Worm (Caenorhabditis elegans): Measurements from ENCODE around the gene Y57G11C.499.

Y57G11C.499 gene

DNA sequence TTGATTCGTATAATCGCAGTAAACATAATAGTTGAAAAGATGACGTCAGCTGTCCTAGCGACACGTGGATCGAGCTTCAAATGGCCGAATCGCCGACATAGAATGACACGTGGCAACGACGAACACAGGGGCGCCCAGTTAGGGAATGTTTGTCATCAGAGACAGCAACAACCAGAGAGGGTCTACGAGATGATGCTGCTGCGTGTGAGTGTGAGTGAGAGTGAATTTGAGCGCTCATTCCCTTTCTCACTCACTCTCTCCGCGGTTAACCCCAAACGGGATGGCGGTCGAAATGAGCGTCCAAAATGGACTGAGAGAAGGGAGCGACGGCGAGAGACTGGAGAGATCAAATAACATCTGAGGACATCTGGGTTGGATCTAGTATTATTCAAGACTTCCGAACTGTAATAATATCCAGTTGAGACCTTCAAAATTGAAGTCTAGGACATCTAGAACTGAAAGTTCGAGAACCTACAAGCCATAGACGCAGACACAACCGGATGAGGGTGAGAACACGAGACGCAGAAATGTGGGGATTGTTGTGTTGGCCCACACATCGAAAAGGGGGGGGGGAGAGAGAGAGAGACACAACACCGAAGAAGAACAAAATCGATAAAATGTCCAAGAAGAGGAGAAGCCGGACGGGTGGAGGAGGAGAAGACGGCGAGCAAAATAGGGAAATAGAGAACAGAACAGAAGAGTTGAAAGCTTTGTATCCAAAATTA, 39.3 kb upstream of the Y57G11C.499 start:
- 0 out of 2 replicates have a peak, but pooled peaks have one; percentile 5 for TF ChIP-seq saeg-2 (GFP tag; IDR thresholded peaks at IDR 0.05)
- TF ChIP-seq aly-2 (tag; optimal IDR thresholded peaks at IDR 0.05) = no peak
- TF ChIP-seq F37D6.2 (tag; optimal IDR thresholded peaks at IDR 0.05) = peak; percentile 52
- TF ChIP-seq daf-19 (GFP tag; conservative IDR thresholded peaks at IDR 0.05) = no peak
- no peak for TF ChIP-seq lin-29 (GFP tag; IDR thresholded peaks at IDR 0.05)
- TF ChIP-seq hlh-30 (tag; optimal IDR thresholded peaks at IDR 0.05; ENCODE audit: insufficient read depth) = peak; percentile 94
- TF ChIP-seq nhr-102 (tag; optimal IDR thresholded peaks at IDR 0.05) = peak; percentile 36
- peak; percentile 82 for TF ChIP-seq nhr-25 (tag; optimal IDR thresholded peaks at IDR 0.05; ENCODE audit: borderline replicate concordance, insufficient read depth)
- TF ChIP-seq Y5F2A.4 (GFP tag; optimal IDR thresholded peaks at IDR 0.05) = no peak
- no peak for TF ChIP-seq daf-8 (GFP tag; IDR thresholded peaks at IDR 0.05)
- no peak for TF ChIP-seq fos-1 (tag; optimal IDR thresholded peaks at IDR 0.05)
- TF ChIP-seq D1046.2 (GFP tag; IDR thresholded peaks at IDR 0.05) = no peak
- no peak for TF ChIP-seq tag-97 (GFP tag; IDR thresholded peaks at IDR 0.05)
- no peak for TF ChIP-seq zip-11 (GFP tag; IDR thresholded peaks at IDR 0.05)
- no peak for TF ChIP-seq lin-13 (GFP tag; optimal IDR thresholded peaks at IDR 0.05)
- no peak for TF ChIP-seq snpc-1.2 (GFP tag; IDR thresholded peaks at IDR 0.05)
- TF ChIP-seq lim-7 (GFP tag; IDR thresholded peaks at IDR 0.05) = no peak
- TF ChIP-seq ces-1 (GFP tag; optimal IDR thresholded peaks at IDR 0.05) = no peak
- TF ChIP-seq unc-62 (GFP tag; optimal IDR thresholded peaks at IDR 0.05 in 1 of 2) = peak in 1 of 2 experiments; percentile 69
- no peak for TF ChIP-seq unc-62 (tag; optimal IDR thresholded peaks at IDR 0.05)
- TF ChIP-seq nhr-6 (tag; optimal IDR thresholded peaks at IDR 0.05) = peak; percentile 57
- TF ChIP-seq nhr-41 (GFP tag; IDR thresholded peaks at IDR 0.05) = no peak
- TF ChIP-seq ceh-62 (tag; optimal IDR thresholded peaks at IDR 0.05) = no peak
- peak; percentile 49 to 68 for TF ChIP-seq lsy-2 (tag; optimal IDR thresholded peaks at IDR 0.05)
- no peak for TF ChIP-seq snpc-4 (tag; optimal IDR thresholded peaks at IDR 0.05)
- no peak for TF ChIP-seq F49E8.2 (tag; optimal IDR thresholded peaks at IDR 0.05; ENCODE audit: borderline replicate concordance)
- no peak for TF ChIP-seq F26F4.8 (GFP tag; conservative IDR thresholded peaks at IDR 0.05)
- TF ChIP-seq zfp-2 (tag; optimal IDR thresholded peaks at IDR 0.05) = no peak
- TF ChIP-seq arid-1 (GFP tag; conservative IDR thresholded peaks at IDR 0.05) = 0 out of 2 replicates have a peak, but pooled peaks have one; percentile 7
- TF ChIP-seq nhr-10 (tag; optimal IDR thresholded peaks at IDR 0.05) = no peak
- no peak for TF ChIP-seq ceh-32 (tag; optimal IDR thresholded peaks at IDR 0.05; ENCODE audit: poor library complexity)
- no peak for TF ChIP-seq daf-16 (GFP tag; optimal IDR thresholded peaks at IDR 0.05)
- peak; percentile 85 for TF ChIP-seq daf-16 (tag; optimal IDR thresholded peaks at IDR 0.05)
- no peak for TF ChIP-seq dmd-9 (GFP tag; IDR thresholded peaks at IDR 0.05)
- peak; percentile 99 for TF ChIP-seq aha-1 (tag)
- TF ChIP-seq ztf-11 (tag; optimal IDR thresholded peaks at IDR 0.05) = no peak
- TF ChIP-seq egl-43 (GFP tag; IDR thresholded peaks at IDR 0.05) = 0 out of 2 replicates have a peak, but pooled peaks have one; percentile 15
- no peak for TF ChIP-seq fkh-10 (GFP tag; optimal IDR thresholded peaks at IDR 0.05)
- no peak for TF ChIP-seq dmd-8 (GFP tag; IDR thresholded peaks at IDR 0.05)
- no peak for TF ChIP-seq pqm-1 (tag; optimal IDR thresholded peaks at IDR 0.05)
- no peak for TF ChIP-seq egl-27 (tag; optimal IDR thresholded peaks at IDR 0.05)
- peak; percentile 33; the same call in 1 of the 2 replicates for TF ChIP-seq vab-7 (GFP tag; IDR thresholded peaks at IDR 0.05)
- no peak for TF ChIP-seq unc-130 (GFP tag; optimal IDR thresholded peaks at IDR 0.05)
- peak; percentile 60 for TF ChIP-seq rbr-2 (tag; optimal IDR thresholded peaks at IDR 0.05)
- TF ChIP-seq Y48G9A.11 (GFP tag; IDR thresholded peaks at IDR 0.05) = no peak
- TF ChIP-seq lin-38 (GFP tag; IDR thresholded peaks at IDR 0.05) = peak; percentile 40; the same call in 1 of the 2 replicates
- TF ChIP-seq hif-1 (tag; optimal IDR thresholded peaks at IDR 0.05) = peak in 1 of 2 experiments; percentile 7
- no peak for TF ChIP-seq sdz-12 (GFP tag; optimal IDR thresholded peaks at IDR 0.05)
- peak; percentile 70 for TF ChIP-seq ceh-28 (tag; optimal IDR thresholded peaks at IDR 0.05)
- no peak for TF ChIP-seq F10B5.3 (tag; optimal IDR thresholded peaks at IDR 0.05)
- no peak for TF ChIP-seq Y105C5A.15 (GFP tag; IDR thresholded peaks at IDR 0.05)
